Fruit fly (Drosophila melanogaster): ENCODE measurements around the gene CG1647.
A peak's percentile ranks its signal among the peaks of the same experiment; 100 is the strongest.

Gene CG1647

DNA sequence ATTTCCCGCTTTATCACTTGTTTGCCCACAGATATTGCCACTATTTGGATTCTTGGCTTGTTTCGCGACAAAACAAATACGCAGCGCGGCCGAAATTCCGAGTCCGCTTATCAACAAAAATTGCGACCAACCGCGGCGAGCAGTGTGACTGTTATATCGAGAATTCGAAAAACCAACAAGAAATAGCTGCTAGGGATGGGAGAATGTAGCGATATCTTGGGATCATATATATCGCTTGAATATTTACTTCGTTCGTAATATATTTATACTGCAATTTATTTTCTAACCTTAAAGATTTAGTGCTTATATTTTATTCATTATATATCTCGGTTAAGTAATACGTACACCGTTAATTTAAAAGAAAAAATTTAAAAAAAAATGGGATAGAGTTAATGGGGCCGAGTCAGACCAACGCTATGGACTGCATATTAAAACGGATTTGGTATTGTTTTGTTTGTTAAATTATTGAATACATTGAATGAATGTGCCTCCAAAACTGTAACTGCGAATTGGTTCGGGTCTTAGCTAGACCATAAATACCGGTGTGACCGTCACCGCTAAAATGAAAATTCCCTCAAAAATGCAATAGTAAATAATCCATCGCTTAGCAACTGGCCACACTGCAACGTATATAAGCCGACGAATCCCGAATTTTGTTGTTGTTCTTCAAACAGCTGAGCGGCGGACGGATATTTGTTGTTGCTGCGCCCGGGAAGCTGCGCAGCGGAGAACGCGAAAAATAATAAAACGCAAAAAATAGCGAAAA is 24.8 kb downstream of the CG1647 start, which contains the start of the genes Apc and spg (continued):
- TF ChIP-seq psq (GFP tag; optimal IDR thresholded peaks at IDR 0.05) (no peak), CG31441 (GFP tag; IDR thresholded peaks at IDR 0.05) (peak; percentile 36), CG4617 (GFP tag; optimal IDR thresholded peaks at IDR 0.05; ENCODE audit: borderline replicate concordance) (peak; percentile 6), Myb (GFP tag; optimal IDR thresholded peaks at IDR 0.05) (peak; percentile 4), CG10654 (GFP tag; optimal IDR thresholded peaks at IDR 0.05) (no peak), CG12299 (tag; optimal IDR thresholded peaks at IDR 0.05) (peak; percentile 37), CG5953 (GFP tag; IDR thresholded peaks at IDR 0.05) (no peak), Hmr (GFP tag; optimal IDR thresholded peaks at IDR 0.05) (peak; percentile 63), Hr51 (GFP tag; optimal IDR thresholded peaks at IDR 0.05) (peak; percentile 10 to 37), unpg (GFP tag; optimal IDR thresholded peaks at IDR 0.05) (peak; percentile 45), ttk (GFP tag; IDR thresholded peaks at IDR 0.05) (peak; percentile 29; the same call in 1 of the 2 replicates), Stat92E (GFP tag; optimal IDR thresholded peaks at IDR 0.05) (peak in 1 of 3 experiments; percentile 65), CG32532 (GFP tag; IDR thresholded peaks at IDR 0.05) (peak; percentile 7), az2 (GFP tag; optimal IDR thresholded peaks at IDR 0.05) (peak; percentile 29), Xbp1 (GFP tag; optimal IDR thresholded peaks at IDR 0.05) (peak; percentile 26), CG15269 (tag; optimal IDR thresholded peaks at IDR 0.05) (peak; percentile 37), twi (tag; optimal IDR thresholded peaks at IDR 0.05) (no peak), CG8089 (GFP tag; optimal IDR thresholded peaks at IDR 0.05) (peak; percentile 25), CG2120 (GFP tag; optimal IDR thresholded peaks at IDR 0.05) (peak; percentile 53), caup (GFP tag; optimal IDR thresholded peaks at IDR 0.05; ENCODE audit: severe bottlenecking) (peak; percentile 59), croc (GFP tag; conservative IDR thresholded peaks at IDR 0.05) (no peak), CG6854 (GFP tag; optimal IDR thresholded peaks at IDR 0.05) (peak; percentile 32), sna (GFP tag; IDR thresholded peaks at IDR 0.05; ENCODE audit: partially characterized antibody) (peak; percentile 77), lbe (GFP tag; optimal IDR thresholded peaks at IDR 0.05) (peak; percentile 16), E2f2 (GFP tag; IDR thresholded peaks at IDR 0.05) (peak; percentile 49), gsb (GFP tag; IDR thresholded peaks at IDR 0.05) (0 out of 2 replicates have a peak, but pooled peaks have one; percentile 18), wdn (GFP tag; IDR thresholded peaks at IDR 0.05) (0 out of 2 replicates have a peak, but pooled peaks have one; percentile 8), CG16779 (GFP tag; IDR thresholded peaks at IDR 0.05) (no peak), Drgx (GFP tag; IDR thresholded peaks at IDR 0.05) (0 out of 2 replicates have a peak, but pooled peaks have one; percentile 61), sisA (GFP tag; IDR thresholded peaks at IDR 0.05) (no peak), danr (GFP tag; IDR thresholded peaks at IDR 0.05) (no peak), CG15011 (GFP tag; optimal IDR thresholded peaks at IDR 0.05) (peak; percentile 8), row (GFP tag; IDR thresholded peaks at IDR 0.05) (peak; percentile 82), Bdp1 (GFP tag; optimal IDR thresholded peaks at IDR 0.05) (peak; percentile 31), run (tag; optimal IDR thresholded peaks at IDR 0.05) (no peak), sima (GFP tag; optimal IDR thresholded peaks at IDR 0.05) (no peak), CG8765 (GFP tag; IDR thresholded peaks at IDR 0.05) (no peak), D19B (GFP tag; optimal IDR thresholded peaks at IDR 0.05) (no peak), ftz-f1 (GFP tag; optimal IDR thresholded peaks at IDR 0.05) (no peak), CG7963 (GFP tag; IDR thresholded peaks at IDR 0.05; ENCODE audit: partially characterized antibody) (no peak), Elba2 (GFP tag; optimal IDR thresholded peaks at IDR 0.05) (no peak), chm (GFP tag; IDR thresholded peaks at IDR 0.05) (peak; percentile 70), Tbp (GFP tag; optimal IDR thresholded peaks at IDR 0.05) (peak; percentile 92), sens-2 (GFP tag; IDR thresholded peaks at IDR 0.05) (no peak), CG1832 (GFP tag; optimal IDR thresholded peaks at IDR 0.05) (no peak), CG7556 (GFP tag; optimal IDR thresholded peaks at IDR 0.05) (no peak), E2f1 (GFP tag; IDR thresholded peaks at IDR 0.05) (peak; percentile 50; the same call in 1 of the 2 replicates), CG6272 (GFP tag; IDR thresholded peaks at IDR 0.05) (0 out of 2 replicates have a peak, but pooled peaks have one; percentile 16), Meics (GFP tag; optimal IDR thresholded peaks at IDR 0.05) (peak; percentile 61)
